Fruit fly (Drosophila melanogaster): ENCODE data around the gene koko.

Gene koko

dm6 chr3R:18449188-18449587 lies 46.4 kb downstream of the koko start:
- TF ChIP-seq CG15696 (tag; optimal IDR thresholded peaks at IDR 0.05) (no peak), exex (tag; optimal IDR thresholded peaks at IDR 0.05) (peak; percentile 59), mirr (GFP tag; optimal IDR thresholded peaks at IDR 0.05) (peak; percentile 44), inv (GFP tag; IDR thresholded peaks at IDR 0.05; ENCODE audit: partially characterized antibody) (no peak), CG34376 (GFP tag; optimal IDR thresholded peaks at IDR 0.05) (peak; percentile 32), GATAe (GFP tag; conservative IDR thresholded peaks at IDR 0.05) (peak; percentile 56; the same call in 1 of the 2 replicates), CG11093 (GFP tag; IDR thresholded peaks at IDR 0.05) (no peak), sug (tag; optimal IDR thresholded peaks at IDR 0.05) (peak; percentile 92), sd (tag; optimal IDR thresholded peaks at IDR 0.05) (peak; percentile 8), grn (GFP tag; optimal IDR thresholded peaks at IDR 0.05) (peak; percentile 72)

dm6 chr3R:18449896-18450637 lies 47.2 kb downstream of the koko start:
- TF ChIP-seq HLH4C (GFP tag; IDR thresholded peaks at IDR 0.05; ENCODE audit: partially characterized antibody): no peak
- 0 out of 2 replicates have a peak, but pooled peaks have one; percentile 42 for TF ChIP-seq GATAe (GFP tag; conservative IDR thresholded peaks at IDR 0.05)
- no peak for TF ChIP-seq crol (GFP tag; IDR thresholded peaks at IDR 0.05)
- peak; percentile 11 for TF ChIP-seq CG18599 (GFP tag; optimal IDR thresholded peaks at IDR 0.05)
- TF ChIP-seq Pdp1 (GFP tag; optimal IDR thresholded peaks at IDR 0.05): peak in 1 of 2 experiments; percentile 44
- TF ChIP-seq pros (GFP tag; optimal IDR thresholded peaks at IDR 0.05): no peak
- peak; percentile 31 for TF ChIP-seq cg (GFP tag; optimal IDR thresholded peaks at IDR 0.05)
- TF ChIP-seq sim (GFP tag; IDR thresholded peaks at IDR 0.05): no peak
- TF ChIP-seq CG15479 (GFP tag; optimal IDR thresholded peaks at IDR 0.05): peak; percentile 38
- no peak for TF ChIP-seq zen2 (GFP tag; IDR thresholded peaks at IDR 0.05; ENCODE audit: partially characterized antibody)
- TF ChIP-seq H15 (GFP tag; IDR thresholded peaks at IDR 0.05): no peak
- peak; percentile 45 for TF ChIP-seq sug (tag; optimal IDR thresholded peaks at IDR 0.05)
- TF ChIP-seq Adf1 (GFP tag; IDR thresholded peaks at IDR 0.05): peak; percentile 96
- peak; percentile 25 for TF ChIP-seq CG13624 (GFP tag; optimal IDR thresholded peaks at IDR 0.05)
- TF ChIP-seq trem (tag; optimal IDR thresholded peaks at IDR 0.05): no peak
- peak; percentile 2 for TF ChIP-seq mirr (GFP tag; optimal IDR thresholded peaks at IDR 0.05)
- peak; percentile 61 for TF ChIP-seq lab (GFP tag; optimal IDR thresholded peaks at IDR 0.05)
- peak; percentile 46 for TF ChIP-seq CG3163 (GFP tag; optimal IDR thresholded peaks at IDR 0.05)
- TF ChIP-seq cwo (GFP tag; optimal IDR thresholded peaks at IDR 0.05): peak; percentile 32
- TF ChIP-seq CG10209 (GFP tag; optimal IDR thresholded peaks at IDR 0.05): no peak
- TF ChIP-seq Hr78 (GFP tag; optimal IDR thresholded peaks at IDR 0.05): peak in 1 of 2 experiments; percentile 38
- peak in 1 of 2 experiments; percentile 64 for TF ChIP-seq Trl (optimal IDR thresholded peaks at IDR 0.05)
- no peak for TF ChIP-seq Trl (GFP tag; optimal IDR thresholded peaks at IDR 0.05)
- peak; percentile 12 for TF ChIP-seq grn (GFP tag; optimal IDR thresholded peaks at IDR 0.05)
- TF ChIP-seq CG11723 (GFP tag; optimal IDR thresholded peaks at IDR 0.05): no peak
- TF ChIP-seq CG3281 (GFP tag; optimal IDR thresholded peaks at IDR 0.05): no peak
- TF ChIP-seq CG3995 (GFP tag; optimal IDR thresholded peaks at IDR 0.05): peak; percentile 92
- peak; percentile 54; the same call in 1 of the 2 replicates for TF ChIP-seq rib (GFP tag; IDR thresholded peaks at IDR 0.05)
- peak; percentile 73 for TF ChIP-seq exex (tag; optimal IDR thresholded peaks at IDR 0.05)
